Comparison of ENCODE assay signal across 1 fruit fly cellular context in genomic region chrX:13753101-13753758, dm6.
A peak's percentile ranks its signal among the peaks of the same experiment; 100 is the strongest.
TF ChIP-seq lines count a peak whose summit lies in the region.

No protein-coding gene starts in this region.

TF ChIP-seq in whole organism, embryonic, 481 proteins besides CTCF, POLR2A, EP300 and RAD21 (continued from another document):
- TF ChIP-seq Eip74EF (GFP tag; optimal IDR thresholded peaks at IDR 0.05; lab: Kevin White, UChicago), result peak in 1 of 2 experiments; percentile 11
- peak; percentile 3 for TF ChIP-seq CG12769 (tag; optimal IDR thresholded peaks at IDR 0.05; lab: Kevin White, UChicago)
- TF ChIP-seq CG7928 (GFP tag; optimal IDR thresholded peaks at IDR 0.05; lab: Kevin White, UChicago), result no peak
- no peak for TF ChIP-seq CG17361 (GFP tag; IDR thresholded peaks at IDR 0.05; lab: Robert Waterston, UW)
- TF ChIP-seq Hsf (GFP tag; optimal IDR thresholded peaks at IDR 0.05; lab: Kevin White, UChicago), result no peak
- TF ChIP-seq CG13287 (GFP tag; IDR thresholded peaks at IDR 0.05; lab: Robert Waterston, UW; ENCODE audit: partially characterized antibody), result 0 out of 2 replicates have a peak, but pooled peaks have one; percentile 12
- peak; percentile 43 for TF ChIP-seq sd (tag; optimal IDR thresholded peaks at IDR 0.05; lab: Kevin White, UChicago)
- peak; percentile 16 for TF ChIP-seq CG13894 (tag; optimal IDR thresholded peaks at IDR 0.05; lab: Kevin White, UChicago)
- TF ChIP-seq nerfin-1 (tag; optimal IDR thresholded peaks at IDR 0.05; lab: Kevin White, UChicago), result no peak
- no peak for TF ChIP-seq gcm2 (GFP tag; optimal IDR thresholded peaks at IDR 0.05; lab: Kevin White, UChicago)
- TF ChIP-seq CG13624 (GFP tag; optimal IDR thresholded peaks at IDR 0.05; lab: Kevin White, UChicago), result peak; percentile 9
TF ChIP-seq in whole organism, embryonic: peak in this region for 12.
